Worm (Caenorhabditis elegans): Measurements from ENCODE around the gene cct-3.

DNA sequence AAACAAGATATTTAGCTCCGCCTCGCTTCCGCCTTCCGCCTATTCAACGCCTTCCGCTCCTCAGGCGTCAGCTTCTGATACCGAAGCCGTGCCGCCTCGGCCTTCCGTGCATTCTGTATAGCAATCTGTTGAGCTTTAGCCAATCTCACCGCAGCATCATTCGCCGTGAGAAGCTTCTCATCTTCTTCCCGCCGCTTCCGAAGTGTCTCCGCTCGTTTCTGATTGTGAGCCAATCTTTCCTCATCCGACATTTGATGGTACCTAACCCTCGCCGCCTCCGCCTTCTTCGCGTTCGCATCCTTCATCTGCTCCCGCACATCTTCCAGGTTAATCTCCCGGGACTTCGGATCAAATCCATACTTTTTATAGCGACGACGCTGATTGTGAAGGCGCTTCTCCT lies 17.8 kb upstream of the cct-3 start:
- TF ChIP-seq pha-4 (GFP tag; IDR thresholded peaks at IDR 0.05) (no peak), pha-4 (tag; optimal IDR thresholded peaks at IDR 0.05) (no peak), zfp-3 (GFP tag; conservative IDR thresholded peaks at IDR 0.05) (no peak), nhr-6 (tag; optimal IDR thresholded peaks at IDR 0.05) (no peak), jun-1 (tag; optimal IDR thresholded peaks at IDR 0.05) (no peak), mdl-1 (tag; optimal IDR thresholded peaks at IDR 0.05) (no peak), egl-27 (tag; optimal IDR thresholded peaks at IDR 0.05) (no peak), Y75B8A.6 (GFP tag; IDR thresholded peaks at IDR 0.05) (no peak)

Measured in whole organism, L4 larva.